Worm (Caenorhabditis elegans): ENCODE data around the gene scl-27.
A peak's percentile ranks its signal among the peaks of the same experiment; 100 is the strongest.

The scl-27 gene

ce11 chrV:428844-429243, 29.0 kb downstream of the scl-27 start, which contains the start of gene B0554.4:
Gene B0554.4, plus strand, starts transcription at chrV:429144.
- TF ChIP-seq hnd-1 (tag; optimal IDR thresholded peaks at IDR 0.05) (no peak), scrt-1 (GFP tag; IDR thresholded peaks at IDR 0.05) (no peak), ceh-36 (tag; optimal IDR thresholded peaks at IDR 0.05) (no peak), tbx-11 (GFP tag; IDR thresholded peaks at IDR 0.05) (no peak)

ce11 chrV:432991-433390, 33.2 kb downstream of the scl-27 start:
- no peak for TF ChIP-seq sea-1 (GFP tag; conservative IDR thresholded peaks at IDR 0.05)
- no peak for TF ChIP-seq hnd-1 (tag; optimal IDR thresholded peaks at IDR 0.05)
- TF ChIP-seq ets-7 (tag; optimal IDR thresholded peaks at IDR 0.05) = no peak
- TF ChIP-seq ama-1 (optimal IDR thresholded peaks at IDR 0.05) = no peak
- no peak for TF ChIP-seq pes-1 (GFP tag; IDR thresholded peaks at IDR 0.05)
- TF ChIP-seq tbx-37 (GFP tag; conservative IDR thresholded peaks at IDR 0.05) = no peak
- TF ChIP-seq F13C5.2 (tag; optimal IDR thresholded peaks at IDR 0.05) = no peak
- no peak for TF ChIP-seq flt-1 (GFP tag; IDR thresholded peaks at IDR 0.05)
- no peak for TF ChIP-seq ceh-13 (GFP tag; optimal IDR thresholded peaks at IDR 0.05)
- TF ChIP-seq tbx-11 (GFP tag; IDR thresholded peaks at IDR 0.05) = no peak
- TF ChIP-seq tra-4 (tag; optimal IDR thresholded peaks at IDR 0.05) = no peak
- TF ChIP-seq aly-1 (tag; optimal IDR thresholded peaks at IDR 0.05) = no peak
- no peak for TF ChIP-seq ceh-36 (tag; optimal IDR thresholded peaks at IDR 0.05)

- TF ChIP-seq tbx-37 (GFP tag; conservative IDR thresholded peaks at IDR 0.05) (no peak), ceh-36 (tag; optimal IDR thresholded peaks at IDR 0.05) (no peak), tbx-11 (GFP tag; IDR thresholded peaks at IDR 0.05) (no peak)
Observed at ce11 chrV:433898-434297, 34.1 kb downstream of the scl-27 start, which contains the start of gene B0554.2. Gene B0554.2, plus strand, starts transcription at chrV:434198.

ce11 chrV:438094-438493, 38.3 kb downstream of the scl-27 start, which contains the start of gene B0554.1:
Gene B0554.1, plus strand, starts transcription at chrV:438394.
- no peak for TF ChIP-seq F13C5.2 (tag; optimal IDR thresholded peaks at IDR 0.05)
- TF ChIP-seq pes-1 (GFP tag; IDR thresholded peaks at IDR 0.05) = no peak
- TF ChIP-seq tbx-11 (GFP tag; IDR thresholded peaks at IDR 0.05) = no peak
- no peak for TF ChIP-seq tbx-37 (GFP tag; conservative IDR thresholded peaks at IDR 0.05)

ce11 chrV:439183-439749, 39.4 kb downstream of the scl-27 start:
- no peak for TF ChIP-seq scrt-1 (GFP tag; IDR thresholded peaks at IDR 0.05)
- no peak for TF ChIP-seq hmbx-1 (tag; optimal IDR thresholded peaks at IDR 0.05)
- TF ChIP-seq ets-7 (tag; optimal IDR thresholded peaks at IDR 0.05) = no peak
- TF ChIP-seq hmg-4 (GFP tag; optimal IDR thresholded peaks at IDR 0.05) = no peak
- TF ChIP-seq hnd-1 (tag; optimal IDR thresholded peaks at IDR 0.05) = no peak
- TF ChIP-seq sea-1 (GFP tag; conservative IDR thresholded peaks at IDR 0.05) = no peak
- no peak for TF ChIP-seq ceh-36 (tag; optimal IDR thresholded peaks at IDR 0.05)
- no peak for TF ChIP-seq aly-1 (tag; optimal IDR thresholded peaks at IDR 0.05)
- TF ChIP-seq flt-1 (GFP tag; IDR thresholded peaks at IDR 0.05) = no peak
- TF ChIP-seq tbx-11 (GFP tag; IDR thresholded peaks at IDR 0.05) = no peak
- TF ChIP-seq tbx-37 (GFP tag; conservative IDR thresholded peaks at IDR 0.05) = no peak

ce11 chrV:440923-441322, 41.1 kb downstream of the scl-27 start, which contains the start of gene B0554.7:
Gene B0554.7, minus strand, starts transcription at chrV:441023.
- no peak for TF ChIP-seq ceh-36 (tag; optimal IDR thresholded peaks at IDR 0.05)
- TF ChIP-seq scrt-1 (GFP tag; IDR thresholded peaks at IDR 0.05) = no peak
- TF ChIP-seq pes-1 (GFP tag; IDR thresholded peaks at IDR 0.05) = no peak
- TF ChIP-seq tra-4 (tag; optimal IDR thresholded peaks at IDR 0.05) = no peak
- no peak for TF ChIP-seq tbx-37 (GFP tag; conservative IDR thresholded peaks at IDR 0.05)
- TF ChIP-seq aly-1 (tag; optimal IDR thresholded peaks at IDR 0.05) = no peak
- no peak for TF ChIP-seq tbx-11 (GFP tag; IDR thresholded peaks at IDR 0.05)

ce11 chrV:443193-443592, 43.4 kb downstream of the scl-27 start, which contains the start of gene srh-33:
Gene srh-33, minus strand, starts transcription at chrV:443293.
- TF ChIP-seq tbx-37 (GFP tag; conservative IDR thresholded peaks at IDR 0.05) (no peak), ceh-13 (GFP tag; optimal IDR thresholded peaks at IDR 0.05) (no peak), hmbx-1 (tag; optimal IDR thresholded peaks at IDR 0.05) (no peak)

- no peak for TF ChIP-seq F13C5.2 (tag; optimal IDR thresholded peaks at IDR 0.05)
- no peak for TF ChIP-seq pes-1 (GFP tag; IDR thresholded peaks at IDR 0.05)
- TF ChIP-seq tbx-11 (GFP tag; IDR thresholded peaks at IDR 0.05) = no peak
- TF ChIP-seq flt-1 (GFP tag; IDR thresholded peaks at IDR 0.05) = no peak
- TF ChIP-seq aly-1 (tag; optimal IDR thresholded peaks at IDR 0.05) = no peak
Observed at ce11 chrV:446574-446973, 46.8 kb downstream of the scl-27 start, which contains the start of gene srh-34. Gene srh-34, minus strand, starts transcription at chrV:446674.

ce11 chrV:446988-447387, 47.2 kb downstream of the scl-27 start:
- TF ChIP-seq aly-1 (tag; optimal IDR thresholded peaks at IDR 0.05) = no peak
- TF ChIP-seq hmg-4 (GFP tag; optimal IDR thresholded peaks at IDR 0.05) = peak; percentile 23
- TF ChIP-seq hmbx-1 (tag; optimal IDR thresholded peaks at IDR 0.05) = no peak
- no peak for TF ChIP-seq pes-1 (GFP tag; IDR thresholded peaks at IDR 0.05)
- TF ChIP-seq ama-1 (optimal IDR thresholded peaks at IDR 0.05) = no peak

- no peak for TF ChIP-seq sea-1 (GFP tag; conservative IDR thresholded peaks at IDR 0.05)
- TF ChIP-seq aly-1 (tag; optimal IDR thresholded peaks at IDR 0.05) = no peak
- no peak for TF ChIP-seq pes-1 (GFP tag; IDR thresholded peaks at IDR 0.05)
- no peak for TF ChIP-seq tbx-11 (GFP tag; IDR thresholded peaks at IDR 0.05)
- no peak for TF ChIP-seq hmg-4 (GFP tag; optimal IDR thresholded peaks at IDR 0.05)
- TF ChIP-seq flt-1 (GFP tag; IDR thresholded peaks at IDR 0.05) = no peak
- TF ChIP-seq tbx-37 (GFP tag; conservative IDR thresholded peaks at IDR 0.05) = no peak
- TF ChIP-seq ceh-13 (GFP tag; optimal IDR thresholded peaks at IDR 0.05) = no peak
- no peak for TF ChIP-seq hnd-1 (tag; optimal IDR thresholded peaks at IDR 0.05)
- TF ChIP-seq ets-7 (tag; optimal IDR thresholded peaks at IDR 0.05) = no peak
- no peak for TF ChIP-seq ceh-36 (tag; optimal IDR thresholded peaks at IDR 0.05)
- TF ChIP-seq hmbx-1 (tag; optimal IDR thresholded peaks at IDR 0.05) = no peak
- no peak for TF ChIP-seq F13C5.2 (tag; optimal IDR thresholded peaks at IDR 0.05)
- no peak for TF ChIP-seq tra-4 (tag; optimal IDR thresholded peaks at IDR 0.05)
- TF ChIP-seq ama-1 (optimal IDR thresholded peaks at IDR 0.05) = no peak
Observed at ce11 chrV:449130-449529, 49.3 kb downstream of the scl-27 start, which contains the start of gene srh-35. Gene srh-35, minus strand, starts transcription at chrV:449230.

Data from whole organism, early embryonic.